Fruit fly (Drosophila melanogaster): Measurements from ENCODE around the gene CG44405.

DNA sequence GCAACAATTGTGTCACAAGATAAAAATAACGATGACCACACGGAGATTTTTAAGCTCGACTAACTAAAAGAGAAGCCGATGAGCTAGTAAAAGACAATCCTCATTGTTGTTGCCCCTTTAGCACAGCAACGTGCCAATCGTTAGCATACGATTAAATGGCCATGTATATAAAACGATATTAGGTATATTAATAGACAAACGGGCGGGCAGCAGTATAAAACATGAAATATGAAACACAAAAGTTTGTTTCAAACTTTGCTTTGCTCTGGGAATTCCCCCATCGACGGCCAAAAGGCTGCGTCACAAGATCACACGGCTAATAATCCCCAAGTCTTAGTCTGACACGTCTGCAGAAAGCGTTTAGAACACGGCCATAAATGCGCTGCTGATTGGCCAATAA lies 25.7 kb downstream of the CG44405 start:
- TF ChIP-seq CG7368 (GFP tag; optimal IDR thresholded peaks at IDR 0.05) (no peak), CG3919 (GFP tag; optimal IDR thresholded peaks at IDR 0.05) (no peak), lz (GFP tag; optimal IDR thresholded peaks at IDR 0.05) (no peak), CG3032 (tag; optimal IDR thresholded peaks at IDR 0.05) (no peak), dsx (GFP tag; optimal IDR thresholded peaks at IDR 0.05; ENCODE audit: poor library complexity, severe bottlenecking) (no peak), svp (GFP tag) (no peak), Hr39 (GFP tag; optimal IDR thresholded peaks at IDR 0.05) (no peak), Sox102F (GFP tag; optimal IDR thresholded peaks at IDR 0.05) (no peak), cyc (GFP tag; optimal IDR thresholded peaks at IDR 0.05) (no peak), spab (GFP tag; optimal IDR thresholded peaks at IDR 0.05) (no peak), fkh (GFP tag; optimal IDR thresholded peaks at IDR 0.05) (no peak), esn (GFP tag; optimal IDR thresholded peaks at IDR 0.05) (no peak), Hr4 (GFP tag; optimal IDR thresholded peaks at IDR 0.05) (no peak)
